Fruit fly (Drosophila melanogaster): ENCODE measurements around the gene RFeSP.
A peak's percentile ranks its signal among the peaks of the same experiment; 100 is the strongest.

The RFeSP gene

DNA sequence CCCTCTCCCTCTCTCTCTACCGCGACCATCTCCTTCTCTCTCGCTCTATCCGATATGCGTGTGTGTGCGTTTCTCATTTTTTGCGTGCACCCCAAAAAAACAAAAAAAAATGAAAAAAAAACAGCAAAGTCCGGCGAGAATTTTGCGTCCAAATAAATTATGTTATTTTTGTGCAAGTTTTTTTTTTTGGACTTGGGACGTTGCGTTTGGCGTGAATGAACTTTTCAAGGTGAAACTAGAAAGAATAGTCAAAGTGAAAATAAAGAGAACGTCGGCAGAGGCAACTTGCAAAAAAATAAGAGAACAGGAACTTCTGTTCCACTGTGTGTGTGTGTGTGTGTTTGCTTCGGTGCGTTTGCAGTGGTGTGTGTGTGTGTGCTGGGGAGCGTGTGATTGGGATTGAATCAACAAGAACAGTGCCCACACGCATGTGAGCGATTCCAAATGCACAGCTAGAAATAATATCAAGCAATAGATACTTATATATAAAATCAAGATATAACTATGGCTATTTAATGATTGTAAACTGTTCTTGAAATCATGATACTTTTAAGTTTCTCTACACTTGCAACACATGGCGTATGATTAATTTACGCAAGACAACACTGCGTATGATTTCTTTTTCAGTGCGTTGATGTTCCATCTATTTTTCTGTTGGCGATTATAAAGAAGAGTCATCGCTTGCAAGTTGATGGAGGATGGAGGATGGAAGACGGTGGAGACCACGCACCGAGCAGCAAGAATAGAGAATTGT is 15.4 kb upstream of the RFeSP start (continued):
- TF ChIP-seq CG14441 (GFP tag; IDR thresholded peaks at IDR 0.05), result peak; percentile 65
- TF ChIP-seq sc (optimal IDR thresholded peaks at IDR 0.05), result no peak
- no peak for TF ChIP-seq sc (GFP tag; optimal IDR thresholded peaks at IDR 0.05)
- TF ChIP-seq Oli (tag; optimal IDR thresholded peaks at IDR 0.05), result peak; percentile 69
- peak; percentile 17 for TF ChIP-seq Nf-YC (tag; optimal IDR thresholded peaks at IDR 0.05)
- no peak for TF ChIP-seq CG3838 (GFP tag; optimal IDR thresholded peaks at IDR 0.05)
- TF ChIP-seq Bdp1 (GFP tag; optimal IDR thresholded peaks at IDR 0.05), result no peak
- peak; percentile 83 for TF ChIP-seq lab (GFP tag; optimal IDR thresholded peaks at IDR 0.05)
- TF ChIP-seq CG12104 (GFP tag; optimal IDR thresholded peaks at IDR 0.05), result no peak
- TF ChIP-seq mirr (GFP tag; optimal IDR thresholded peaks at IDR 0.05), result no peak
- TF ChIP-seq tio (GFP tag; optimal IDR thresholded peaks at IDR 0.05), result no peak
- TF ChIP-seq pita (GFP tag; optimal IDR thresholded peaks at IDR 0.05), result no peak
- TF ChIP-seq otp (GFP tag; IDR thresholded peaks at IDR 0.05), result 0 out of 3 replicates have a peak, but pooled peaks have one; percentile 26
- peak; percentile 14 for TF ChIP-seq CG18476 (GFP tag; optimal IDR thresholded peaks at IDR 0.05)
- TF ChIP-seq tll (GFP tag; optimal IDR thresholded peaks at IDR 0.05), result no peak
- TF ChIP-seq eyg (GFP tag; optimal IDR thresholded peaks at IDR 0.05), result no peak
- no peak for TF ChIP-seq ab (GFP tag; optimal IDR thresholded peaks at IDR 0.05)
- no peak for TF ChIP-seq amos (GFP tag; IDR thresholded peaks at IDR 0.05; ENCODE audit: partially characterized antibody)
- TF ChIP-seq tin (GFP tag; optimal IDR thresholded peaks at IDR 0.05), result no peak
- no peak for TF ChIP-seq grn (GFP tag; optimal IDR thresholded peaks at IDR 0.05)
- TF ChIP-seq CG1602 (GFP tag; optimal IDR thresholded peaks at IDR 0.05), result peak; percentile 20
- TF ChIP-seq Sox100B (GFP tag; optimal IDR thresholded peaks at IDR 0.05), result no peak
- no peak for TF ChIP-seq GATAe (GFP tag; conservative IDR thresholded peaks at IDR 0.05)
- TF ChIP-seq Sin3A (optimal IDR thresholded peaks at IDR 0.05), result no peak
- peak; percentile 52 for TF ChIP-seq esg (GFP tag; conservative IDR thresholded peaks at IDR 0.05)
- TF ChIP-seq Fer1 (GFP tag; optimal IDR thresholded peaks at IDR 0.05), result peak; percentile 64
- peak; percentile 55 for TF ChIP-seq scrt (GFP tag; optimal IDR thresholded peaks at IDR 0.05)
- TF ChIP-seq eve (GFP tag; optimal IDR thresholded peaks at IDR 0.05), result peak in 1 of 2 experiments; percentile 7
- TF ChIP-seq CG17186 (GFP tag; optimal IDR thresholded peaks at IDR 0.05), result no peak
- TF ChIP-seq Side (GFP tag; optimal IDR thresholded peaks at IDR 0.05), result no peak
- no peak for TF ChIP-seq inv (GFP tag; IDR thresholded peaks at IDR 0.05; ENCODE audit: partially characterized antibody)
- peak; percentile 62 for TF ChIP-seq CG10209 (GFP tag; optimal IDR thresholded peaks at IDR 0.05)
- TF ChIP-seq twi (tag; optimal IDR thresholded peaks at IDR 0.05), result no peak
- no peak for TF ChIP-seq nom (GFP tag; optimal IDR thresholded peaks at IDR 0.05)
- TF ChIP-seq D19A (tag; optimal IDR thresholded peaks at IDR 0.05), result no peak
- TF ChIP-seq jing (GFP tag; optimal IDR thresholded peaks at IDR 0.05), result peak; percentile 37
- TF ChIP-seq Neu2 (GFP tag; optimal IDR thresholded peaks at IDR 0.05; ENCODE audit: borderline replicate concordance), result no peak
- no peak for TF ChIP-seq CG13123 (GFP tag; optimal IDR thresholded peaks at IDR 0.05)
- peak; percentile 62 for TF ChIP-seq HHEX (GFP tag; optimal IDR thresholded peaks at IDR 0.05)
- TF ChIP-seq nau (GFP tag; optimal IDR thresholded peaks at IDR 0.05), result peak; percentile 13
- no peak for TF ChIP-seq dati (GFP tag; IDR thresholded peaks at IDR 0.05)
- no peak for TF ChIP-seq NC2α (GFP tag; optimal IDR thresholded peaks at IDR 0.05)
- peak; percentile 83 for TF ChIP-seq so (GFP tag; IDR thresholded peaks at IDR 0.05)
- TF ChIP-seq salm (tag; optimal IDR thresholded peaks at IDR 0.05), result no peak
- no peak for TF ChIP-seq gcm (GFP tag; optimal IDR thresholded peaks at IDR 0.05)
- no peak for TF ChIP-seq nerfin-1 (tag; optimal IDR thresholded peaks at IDR 0.05)
- TF ChIP-seq CG6272 (GFP tag; IDR thresholded peaks at IDR 0.05), result no peak
- TF ChIP-seq Rfx (GFP tag; IDR thresholded peaks at IDR 0.05), result peak; percentile 83
- no peak for TF ChIP-seq kni (GFP tag; optimal IDR thresholded peaks at IDR 0.05)
- TF ChIP-seq kay (GFP tag; optimal IDR thresholded peaks at IDR 0.05), result peak; percentile 41

All from whole organism, embryonic.